Worm (Caenorhabditis elegans): ENCODE measurements around the gene F49E2.5.
A peak's percentile ranks its signal among the peaks of the same experiment; 100 is the strongest.

The F49E2.5 gene

ce11 chrX:9543352-9543751 is at the start of gene F49E2.5:
Gene F49E2.5 (plus strand): TSS chrX:9543652.
- TF ChIP-seq cey-2 (tag; optimal IDR thresholded peaks at IDR 0.05; ENCODE audit: borderline replicate concordance, insufficient read depth): no peak
- TF ChIP-seq aha-1 (tag): peak; percentile 2
- TF ChIP-seq ama-1 (optimal IDR thresholded peaks at IDR 0.05): no peak
- TF ChIP-seq daf-8 (GFP tag; IDR thresholded peaks at IDR 0.05): no peak
- peak in 1 of 2 experiments; percentile 0 for TF ChIP-seq daf-16 (GFP tag; optimal IDR thresholded peaks at IDR 0.05)
- no peak for TF ChIP-seq daf-16 (tag; optimal IDR thresholded peaks at IDR 0.05)
- TF ChIP-seq nhr-237 (tag; optimal IDR thresholded peaks at IDR 0.05): no peak
- TF ChIP-seq Y105C5A.15 (GFP tag; IDR thresholded peaks at IDR 0.05): no peak
- no peak for TF ChIP-seq T26A8.4 (GFP tag; IDR thresholded peaks at IDR 0.05)
- TF ChIP-seq pqm-1 (tag; optimal IDR thresholded peaks at IDR 0.05): no peak
- no peak for TF ChIP-seq ztf-11 (tag; optimal IDR thresholded peaks at IDR 0.05)
- TF ChIP-seq lin-13 (GFP tag; optimal IDR thresholded peaks at IDR 0.05): no peak
- no peak for TF ChIP-seq dpl-1 (GFP tag; optimal IDR thresholded peaks at IDR 0.05)

DNA sequence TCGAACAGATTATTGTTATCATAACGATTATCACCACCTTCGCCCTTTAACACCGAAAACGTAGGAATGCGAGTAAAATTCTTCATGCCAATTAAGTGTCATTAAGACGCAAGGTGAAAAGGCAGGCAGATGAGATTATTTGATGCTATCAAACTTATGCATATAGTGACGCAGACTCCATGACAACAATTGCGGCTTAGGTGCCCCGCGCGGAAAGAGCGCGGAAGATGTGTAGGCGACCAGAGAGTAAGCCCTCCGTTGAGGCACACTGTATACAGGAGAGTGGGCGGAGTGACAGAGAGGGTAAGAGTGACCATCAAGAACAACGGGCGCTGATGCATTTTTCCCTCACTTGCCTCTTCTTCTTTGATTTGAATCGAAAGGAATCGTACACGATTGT is 48.8 kb upstream of the F49E2.5 start:
- TF ChIP-seq hlh-11 (tag; optimal IDR thresholded peaks at IDR 0.05): peak; percentile 8
- no peak for TF ChIP-seq skn-1 (tag; optimal IDR thresholded peaks at IDR 0.05)
- no peak for TF ChIP-seq dmd-6 (GFP tag; IDR thresholded peaks at IDR 0.05)
- no peak for TF ChIP-seq fos-1 (tag; optimal IDR thresholded peaks at IDR 0.05)
- no peak for TF ChIP-seq arid-1 (GFP tag; conservative IDR thresholded peaks at IDR 0.05)
- TF ChIP-seq dmd-9 (GFP tag; IDR thresholded peaks at IDR 0.05): no peak

DNA sequence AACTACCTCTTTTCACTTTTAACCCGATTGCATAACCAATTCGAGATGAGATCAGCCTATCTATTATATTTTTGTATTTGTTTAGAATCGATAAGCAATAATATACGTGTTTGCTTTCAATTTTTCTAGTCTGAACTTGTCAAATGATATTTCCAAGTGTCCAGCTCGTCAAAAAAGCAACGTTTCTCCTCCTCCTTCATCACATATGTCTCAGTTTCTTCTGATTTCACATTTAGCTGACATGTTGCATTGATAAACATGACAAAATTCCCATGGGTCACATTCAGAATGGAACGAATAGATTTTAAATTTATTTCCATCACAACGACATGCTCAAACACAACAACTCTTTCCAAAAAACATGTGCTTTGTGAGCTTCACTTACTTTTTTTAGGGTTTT is 44.1 kb upstream of the F49E2.5 start:
- TF ChIP-seq unc-62 (GFP tag; optimal IDR thresholded peaks at IDR 0.05 in 1 of 2): peak in 1 of 2 experiments; percentile 68
- TF ChIP-seq unc-62 (tag; optimal IDR thresholded peaks at IDR 0.05): no peak
- TF ChIP-seq lsy-2 (tag; optimal IDR thresholded peaks at IDR 0.05): no peak
- TF ChIP-seq aha-1 (tag): peak; percentile 56

DNA sequence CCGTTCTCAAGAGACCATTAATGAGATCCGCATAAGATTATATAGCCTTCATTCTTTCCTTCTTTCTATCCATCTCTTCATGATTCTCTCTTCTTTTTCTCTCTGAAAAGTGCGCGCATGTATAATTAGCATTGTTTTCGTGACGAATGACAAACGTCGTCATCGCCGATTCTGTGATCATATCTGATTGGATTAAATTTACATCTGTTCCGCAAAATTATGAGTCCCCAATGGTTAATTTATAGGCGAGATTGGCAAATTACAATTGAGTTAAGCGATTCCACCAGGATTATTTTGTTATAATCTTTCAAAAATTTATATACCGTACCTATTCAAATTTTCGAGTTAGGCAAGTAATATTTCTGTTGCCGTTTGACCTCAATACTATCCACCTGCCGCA is 39.2 kb upstream of the F49E2.5 start:
- TF ChIP-seq hmg-1.1 (GFP tag; IDR thresholded peaks at IDR 0.05) (no peak), mxl-3 (GFP tag; optimal IDR thresholded peaks at IDR 0.05) (no peak), madf-5 (GFP tag; IDR thresholded peaks at IDR 0.05) (no peak), T26A8.4 (GFP tag; IDR thresholded peaks at IDR 0.05) (no peak), jun-1 (tag; optimal IDR thresholded peaks at IDR 0.05) (no peak), zip-2 (tag; optimal IDR thresholded peaks at IDR 0.05) (no peak), nhr-11 (tag; optimal IDR thresholded peaks at IDR 0.05) (no peak)

ce11 chrX:9504911-9505397 is 38.5 kb upstream of the F49E2.5 start:
- no peak for TF ChIP-seq unc-130 (GFP tag; optimal IDR thresholded peaks at IDR 0.05)
- TF ChIP-seq unc-62 (GFP tag; optimal IDR thresholded peaks at IDR 0.05 in 1 of 2): peak in 1 of 2 experiments; percentile 92
- no peak for TF ChIP-seq unc-62 (tag; optimal IDR thresholded peaks at IDR 0.05)
- no peak for TF ChIP-seq ctbp-1 (GFP tag; IDR thresholded peaks at IDR 0.05)
- no peak for TF ChIP-seq ztf-11 (tag; optimal IDR thresholded peaks at IDR 0.05)
- peak; percentile 24 for TF ChIP-seq mes-2 (tag; optimal IDR thresholded peaks at IDR 0.05; ENCODE audit: poor library complexity, severe bottlenecking)
- no peak for TF ChIP-seq nhr-76 (tag; optimal IDR thresholded peaks at IDR 0.05)

DNA sequence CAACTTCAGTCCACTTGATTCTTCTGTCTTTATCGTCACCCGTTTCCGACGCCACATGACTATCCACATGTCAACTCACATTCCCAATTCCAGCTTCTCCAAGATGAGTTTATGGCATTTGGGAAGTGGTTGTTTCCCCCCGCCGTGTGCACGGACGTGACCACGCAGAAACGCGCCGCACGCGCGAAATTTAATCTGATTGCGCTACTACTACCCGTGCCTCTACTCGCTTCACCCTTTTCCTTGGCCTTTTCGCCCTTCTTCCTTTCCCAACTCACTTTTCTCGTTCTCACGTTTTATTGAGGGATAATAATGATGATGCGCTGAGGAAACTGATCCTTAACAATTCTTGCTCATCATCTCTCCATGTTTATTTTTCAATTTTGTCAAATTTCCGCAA is 37.1 kb upstream of the F49E2.5 start:
- TF ChIP-seq lsy-2 (tag; optimal IDR thresholded peaks at IDR 0.05) (no peak), unc-62 (GFP tag; optimal IDR thresholded peaks at IDR 0.05 in 1 of 2) (no peak), unc-62 (tag; optimal IDR thresholded peaks at IDR 0.05) (no peak), lim-7 (GFP tag; IDR thresholded peaks at IDR 0.05) (no peak), hlh-30 (tag; optimal IDR thresholded peaks at IDR 0.05; ENCODE audit: insufficient read depth) (peak; percentile 48), daf-8 (GFP tag; IDR thresholded peaks at IDR 0.05) (no peak), madf-9 (GFP tag; conservative IDR thresholded peaks at IDR 0.05) (no peak)

All from whole organism, L4 larva.